Worm (Caenorhabditis elegans) whole organism, L2 larva: ENCODE measurements around the gene hlh-28.
A peak's percentile ranks its signal among the peaks of the same experiment; 100 is the strongest.
"Not testable (repeated sequence)": the region's sequence is repeated elsewhere in the genome, so short reads cannot be mapped to it uniquely, and the experiment has no call there.

Experiments
- F13H6.1 ChIP-seq: sonication (generic microtip); optimal IDR thresholded peaks from 2 replicates; lab custom pipeline; 2016; ENCODE audit warnings: missing genetic modification characterization, missing compliant biosample characterization
- Y55F3AM.14 ChIP-seq: fragments of 200-800 bp; sonication (Bioruptor generic); optimal IDR thresholded peaks from 2 replicates; lab custom pipeline; 2018; ENCODE audit warnings: mild to moderate bottlenecking, missing genetic modification characterization, missing compliant biosample characterization
- aly-2 ChIP-seq: fragments of 150-350 bp; optimal IDR thresholded peaks from 2 replicates; lab custom pipeline; 2014; ENCODE audit warnings: missing biosample characterization, missing genetic modification characterization
- ama-1 ChIP-seq: fragments of 150-350 bp; optimal IDR thresholded peaks from 2 replicates; lab custom pipeline; 2018; ENCODE audit warnings: inconsistent platforms
- ceh-82 ChIP-seq: fragments of 150-350 bp; optimal IDR thresholded peaks from 2 replicates; lab custom pipeline; 2014; ENCODE audit warnings: missing biosample characterization, missing genetic modification characterization
- crh-2 ChIP-seq: sonication (generic microtip); optimal IDR thresholded peaks from 2 replicates; lab custom pipeline; 2017; ENCODE audit warnings: missing biosample characterization, missing genetic modification characterization
- dmd-4 ChIP-seq: sonication (generic microtip); optimal IDR thresholded peaks from 2 replicates; lab custom pipeline; 2017; ENCODE audit warnings: missing biosample characterization, missing genetic modification characterization
- egl-27 ChIP-seq: sonication (generic microtip); optimal IDR thresholded peaks from 3 replicates; lab custom pipeline; 2017; ENCODE audit warnings: missing biosample characterization, missing genetic modification reagents, missing genetic modification characterization
- elt-1 ChIP-seq: fragments of 150-350 bp; optimal IDR thresholded peaks from 2 replicates; lab custom pipeline; 2014; ENCODE audit warnings: missing biosample characterization, missing genetic modification characterization
- elt-3 ChIP-seq: sonication (generic microtip); optimal IDR thresholded peaks from 2 replicates; lab custom pipeline; 2017; ENCODE audit warnings: missing biosample characterization, missing genetic modification characterization
- fos-1 ChIP-seq: fragments of 150-350 bp; optimal IDR thresholded peaks from 2 replicates; lab custom pipeline; 2014; ENCODE audit warnings: missing biosample characterization, missing genetic modification characterization
- gmeb-1 ChIP-seq: fragments of 150-350 bp; optimal IDR thresholded peaks from 2 replicates; lab custom pipeline; 2014; ENCODE audit warnings: missing biosample characterization, missing genetic modification characterization
- lin-39 ChIP-seq: fragments of 150-350 bp; optimal IDR thresholded peaks from 2 replicates; lab custom pipeline; 2014; ENCODE audit warnings: missing biosample characterization, missing genetic modification reagents, missing genetic modification characterization
- lsy-2 ChIP-seq, 2 experiments: fragments of 150-350 bp in 1 of 2; sonication (generic microtip) in 1 of 2; optimal IDR thresholded peaks; 2 replicates each; lab custom pipeline; 2014 to 2017; ENCODE audit warnings: missing biosample characterization in 2 of 2, missing genetic modification characterization in 2 of 2
- mab-5 ChIP-seq: fragments of 150-350 bp; optimal IDR thresholded peaks from 2 replicates; lab custom pipeline; 2014; ENCODE audit warnings: missing biosample characterization, missing genetic modification characterization
- mbf-1 ChIP-seq: sonication (generic microtip); optimal IDR thresholded peaks from 2 replicates; lab custom pipeline; 2017; ENCODE audit warnings: missing biosample characterization, missing genetic modification characterization
- nhr-10 ChIP-seq: sonication (generic microtip); optimal IDR thresholded peaks from 2 replicates; lab custom pipeline; 2017; ENCODE audit warnings: missing biosample characterization, missing genetic modification characterization
- nhr-11 ChIP-seq: fragments of 150-350 bp; optimal IDR thresholded peaks from 2 replicates; lab custom pipeline; 2014; ENCODE audit warnings: missing biosample characterization, missing genetic modification characterization
- nhr-129 ChIP-seq: fragments of 150-350 bp; optimal IDR thresholded peaks from 2 replicates; lab custom pipeline; 2014; ENCODE audit warnings: missing biosample characterization, missing genetic modification characterization
- nhr-21 ChIP-seq: fragments of 150-350 bp; optimal IDR thresholded peaks from 2 replicates; lab custom pipeline; 2014; ENCODE audit warnings: missing biosample characterization, missing genetic modification characterization
- nhr-23 ChIP-seq: fragments of 150-350 bp; optimal IDR thresholded peaks from 2 replicates; lab custom pipeline; 2014; ENCODE audit warnings: missing biosample characterization, missing genetic modification reagents, missing genetic modification characterization
- nhr-237 ChIP-seq: fragments of 150-350 bp; optimal IDR thresholded peaks from 2 replicates; lab custom pipeline; 2014; ENCODE audit warnings: missing biosample characterization, missing genetic modification characterization
- nhr-25 ChIP-seq: fragments of 150-350 bp; sonication (generic microtip); optimal IDR thresholded peaks from 3 replicates; lab custom pipeline; 2014; ENCODE audit warnings: missing biosample characterization, missing genetic modification characterization
- nhr-6 ChIP-seq: fragments of 150-350 bp; optimal IDR thresholded peaks from 2 replicates; lab custom pipeline; 2014; ENCODE audit warnings: missing biosample characterization, missing genetic modification characterization
- nhr-77 ChIP-seq: fragments of 150-350 bp; optimal IDR thresholded peaks from 2 replicates; lab custom pipeline; 2014; ENCODE audit warnings: missing biosample characterization, missing genetic modification characterization
- sem-4 ChIP-seq: fragments of 150-350 bp; optimal IDR thresholded peaks from 2 replicates; lab custom pipeline; 2014; ENCODE audit warnings: missing biosample characterization, missing genetic modification reagents, missing genetic modification characterization
- skn-1 ChIP-seq: sonication (generic microtip); optimal IDR thresholded peaks from 2 replicates; lab custom pipeline; 2017; ENCODE audit warnings: missing biosample characterization, missing genetic modification characterization
- sma-3 ChIP-seq: sonication (generic microtip); optimal IDR thresholded peaks from 2 replicates; lab custom pipeline; 2016; ENCODE audit warnings: missing genetic modification reagents, missing genetic modification characterization, missing compliant biosample characterization
- sma-9 ChIP-seq, 2 experiments: fragments of 150-350 bp in 1 of 2; sonication (generic microtip) in 1 of 2; optimal IDR thresholded peaks; 2 replicates each; lab custom pipeline; 2014 to 2016; ENCODE audit warnings: missing genetic modification characterization in 2 of 2, mild to moderate bottlenecking in 1 of 2, missing biosample characterization in 1 of 2, missing compliant biosample characterization in 1 of 2, missing genetic modification reagents in 1 of 2, moderate library complexity in 1 of 2
- unc-39 ChIP-seq: fragments of 150-350 bp; optimal IDR thresholded peaks from 2 replicates; lab custom pipeline; 2014; ENCODE audit warnings: missing biosample characterization, missing genetic modification characterization
- unc-55 ChIP-seq: fragments of 150-350 bp; sonication (generic microtip); optimal IDR thresholded peaks from 3 replicates; lab custom pipeline; 2014; ENCODE audit warnings: missing biosample characterization, missing genetic modification reagents, missing genetic modification characterization
- unc-62 ChIP-seq: fragments of 150-350 bp; optimal IDR thresholded peaks from 2 replicates; lab custom pipeline; 2014; ENCODE audit warnings: missing biosample characterization, missing genetic modification reagents, missing genetic modification characterization
- zag-1 ChIP-seq: fragments of 150-350 bp; optimal IDR thresholded peaks from 2 replicates; lab custom pipeline; 2014; ENCODE audit warnings: missing biosample characterization, missing genetic modification characterization
- ztf-11 ChIP-seq: sonication (generic microtip); optimal IDR thresholded peaks from 2 replicates; lab custom pipeline; 2017; ENCODE audit warnings: missing biosample characterization, missing genetic modification characterization
- ztf-4 ChIP-seq: fragments of 150-350 bp; optimal IDR thresholded peaks from 2 replicates; lab custom pipeline; 2014; ENCODE audit warnings: missing biosample characterization, missing genetic modification characterization

The hlh-28 gene

DNA sequence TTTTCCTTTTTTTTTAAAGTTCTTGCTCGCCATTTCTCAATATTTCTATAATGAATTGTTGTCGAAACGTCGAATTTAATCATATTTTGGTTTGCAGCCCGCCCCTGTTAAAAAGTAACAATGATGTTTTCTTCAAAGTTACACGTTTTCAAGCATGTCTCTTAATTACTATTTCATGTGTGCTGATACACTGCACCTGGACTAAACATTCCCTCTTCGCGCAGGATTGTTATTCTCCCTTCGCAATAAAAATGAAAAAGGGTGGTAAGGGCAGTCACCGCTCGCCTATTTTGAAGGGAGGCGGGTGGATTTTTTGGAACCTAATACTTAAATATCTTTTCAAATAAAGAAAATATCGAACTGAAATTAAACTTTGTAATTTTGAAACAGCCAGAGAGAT is 5.4 kb upstream of the hlh-28 start:
- peak; percentile 53 for TF ChIP-seq unc-55 (GFP tag; lab: Kevin White, UChicago)
- TF ChIP-seq mbf-1 (tag; lab: Kevin White, UChicago), result no peak
- no peak for TF ChIP-seq unc-39
- TF ChIP-seq egl-27 (tag; lab: Kevin White, UChicago), result no peak
- TF ChIP-seq nhr-11 (tag; lab: Kevin White, UChicago), result no peak
- peak; percentile 42 for TF ChIP-seq nhr-129
- TF ChIP-seq nhr-237 (tag; lab: Kevin White, UChicago), result no peak
- peak; percentile 22 for TF ChIP-seq sma-9 (GFP tag; optimal IDR thresholded peaks at IDR 0.05; lab: Kevin White, UChicago)
- TF ChIP-seq sma-9 (tag; optimal IDR thresholded peaks at IDR 0.05; lab: Kevin White, UChicago), result no peak
- TF ChIP-seq lin-39, result no peak
- peak; percentile 40 for TF ChIP-seq nhr-21 (tag; lab: Kevin White, UChicago)
- TF ChIP-seq gmeb-1 (tag; lab: Kevin White, UChicago), result no peak
- peak; percentile 33 for TF ChIP-seq F13H6.1
- TF ChIP-seq nhr-6 (tag; lab: Kevin White, UChicago), result peak; percentile 9
- TF ChIP-seq nhr-25 (tag; lab: Kevin White, UChicago), result peak; percentile 24
- TF ChIP-seq ztf-11 (tag; lab: Kevin White, UChicago), result no peak
- peak; percentile 54 for TF ChIP-seq sma-3 (GFP tag; lab: Kevin White, UChicago)
- peak in 1 of 2 experiments; percentile 35 for TF ChIP-seq lsy-2 (tag; optimal IDR thresholded peaks at IDR 0.05; lab: Kevin White, UChicago)
- TF ChIP-seq mab-5 (tag; lab: Kevin White, UChicago), result no peak
- TF ChIP-seq nhr-77, result peak; percentile 1
- TF ChIP-seq zag-1, result no peak
- TF ChIP-seq unc-62 (GFP tag; lab: Kevin White, UChicago), result no peak
- TF ChIP-seq aly-2 (tag; lab: Kevin White, UChicago), result no peak
- TF ChIP-seq dmd-4 (tag; lab: Kevin White, UChicago), result no peak
- TF ChIP-seq fos-1 (tag; lab: Kevin White, UChicago), result peak; percentile 50
- TF ChIP-seq crh-2 (tag; lab: Kevin White, UChicago), result peak; percentile 16
- no peak for TF ChIP-seq ceh-82 (tag; lab: Kevin White, UChicago)
- no peak for TF ChIP-seq nhr-23 (tag; lab: Kevin White, UChicago)

- TF ChIP-seq crh-2 (tag; lab: Kevin White, UChicago); Y55F3AM.14 (GFP tag; lab: Kevin White, UChicago); lsy-2 (tag; optimal IDR thresholded peaks at IDR 0.05; lab: Kevin White, UChicago): not testable (repeated sequence)
- TF ChIP-seq, all 48 proteins: peak for 0; not testable (repeated sequence) for 48
Observed at ce11 chrX:17548539-17548938, 2.3 kb upstream of the hlh-28 start, which contains the start of gene hlh-29. TSS of gene hlh-29 (minus strand) at chrX:17548639.

DNA sequence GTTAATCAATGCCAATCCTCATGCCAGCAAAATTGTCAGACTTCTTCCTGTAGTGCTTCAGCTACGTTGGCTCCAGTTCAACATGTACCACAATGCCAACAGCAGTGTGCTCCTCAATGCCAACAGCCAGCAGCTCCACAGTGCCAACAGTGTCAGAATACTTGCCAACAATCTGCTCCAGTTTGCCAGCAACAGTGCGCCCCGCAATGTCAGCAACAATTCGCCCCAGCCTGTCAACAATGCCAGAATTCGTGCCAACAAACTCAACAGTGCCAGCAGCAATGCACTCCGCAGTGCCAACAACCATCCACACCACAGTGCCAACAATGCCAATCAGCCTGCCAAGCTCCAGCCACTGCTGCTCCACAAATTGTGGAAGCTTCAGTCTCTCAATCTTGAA is 2.9 kb downstream of the hlh-28 start:
- TF ChIP-seq elt-1 (no peak), unc-62 (GFP tag; lab: Kevin White, UChicago) (no peak), ztf-4 (tag; lab: Kevin White, UChicago) (no peak), mbf-1 (tag; lab: Kevin White, UChicago) (no peak), mab-5 (tag; lab: Kevin White, UChicago) (no peak), unc-39 (no peak)

DNA sequence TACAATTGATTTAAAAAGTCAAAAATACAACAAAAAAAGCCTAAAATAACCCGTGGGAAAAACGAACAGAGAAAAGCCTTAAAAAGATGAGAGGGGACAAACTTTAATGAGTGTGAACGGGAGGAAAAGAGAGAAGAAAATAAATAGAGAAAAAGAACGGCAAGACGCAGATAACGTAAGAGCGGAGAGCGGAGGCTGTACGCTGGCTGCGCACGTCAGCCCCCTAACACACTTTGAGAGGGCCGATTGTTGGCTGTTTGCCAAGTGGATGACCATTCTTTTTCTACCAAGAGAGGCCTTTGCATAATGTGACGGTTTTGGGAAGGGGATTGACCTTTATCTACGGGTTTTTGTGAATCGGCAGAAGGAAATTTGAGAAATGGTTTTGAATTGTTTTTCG is 11.3 kb downstream of the hlh-28 start:
- TF ChIP-seq lin-39 (no peak), crh-2 (tag; lab: Kevin White, UChicago) (no peak), skn-1 (no peak), sem-4 (tag; lab: Kevin White, UChicago) (peak; percentile 51)

DNA sequence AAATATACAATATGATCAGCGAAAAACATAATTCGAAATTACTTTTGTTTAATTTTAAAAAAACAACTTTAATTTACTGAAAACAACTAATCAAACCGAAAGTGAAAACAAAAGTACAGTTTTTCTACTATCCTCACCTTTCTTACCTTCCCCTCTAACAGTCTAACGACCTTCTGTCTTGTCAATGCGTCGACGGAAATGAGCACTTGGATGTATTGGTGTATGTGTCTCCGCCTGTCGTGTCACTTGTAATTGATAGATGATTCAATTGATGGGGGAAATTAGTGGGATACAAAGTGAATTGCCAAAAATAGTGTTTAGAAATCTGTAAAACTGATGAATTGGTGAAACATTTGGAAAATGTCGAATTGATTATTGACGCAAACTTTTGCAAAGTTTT is 12.6 kb downstream of the hlh-28 start, which contains the start of gene F31A3.5:
F31A3.5 (minus strand) TSS at position 200 of the 400 bp plus-strand sequence.
- TF ChIP-seq ama-1, result no peak
- no peak for TF ChIP-seq ztf-4 (tag; lab: Kevin White, UChicago)
- no peak for TF ChIP-seq elt-3 (tag; lab: Kevin White, UChicago)
- no peak for TF ChIP-seq gmeb-1 (tag; lab: Kevin White, UChicago)
- no peak for TF ChIP-seq fos-1 (tag; lab: Kevin White, UChicago)
- no peak for TF ChIP-seq nhr-10 (tag; lab: Kevin White, UChicago)
